Worm (Caenorhabditis elegans) whole organism, early embryonic: ENCODE data around the gene tni-3.

Source experiments
- B0310.2 ChIP-seq: sonication (generic microtip); optimal IDR thresholded peaks from 2 replicates; lab custom pipeline; 2016; ENCODE audit warnings: mild to moderate bottlenecking, missing genetic modification characterization, missing compliant biosample characterization
- F13C5.2 ChIP-seq: sonication (generic microtip); optimal IDR thresholded peaks from 2 replicates; lab custom pipeline; 2017; ENCODE audit warnings: mild to moderate bottlenecking, missing genetic modification characterization, inconsistent platforms, missing compliant biosample characterization
- ama-1 ChIP-seq: fragments of 150-350 bp; optimal IDR thresholded peaks from 2 replicates; lab custom pipeline; 2014
- ceh-13 ChIP-seq: fragments of 200-800 bp; sonication (Bioruptor generic); optimal IDR thresholded peaks from 2 replicates; lab custom pipeline; 2018; ENCODE audit warnings: mild to moderate bottlenecking, missing genetic modification characterization, missing compliant biosample characterization
- ceh-36 ChIP-seq: sonication (generic microtip); optimal IDR thresholded peaks from 2 replicates; lab custom pipeline; 2016; ENCODE audit warnings: missing genetic modification characterization, inconsistent platforms, missing compliant biosample characterization
- flt-1 ChIP-seq: fragments of 200-800 bp; sonication (Bioruptor generic); IDR thresholded peaks from 2 replicates; pipeline ENCODE4 v1.3.6; 2022; ENCODE audit warnings: missing genetic modification characterization, missing compliant biosample characterization
- hmg-4 ChIP-seq: fragments of 200-800 bp; sonication (Bioruptor generic); optimal IDR thresholded peaks from 2 replicates; lab custom pipeline; 2018; ENCODE audit warnings: mild to moderate bottlenecking, missing genetic modification characterization, missing compliant biosample characterization
- scrt-1 ChIP-seq: fragments of 200-800 bp; sonication (Bioruptor generic); IDR thresholded peaks from 2 replicates; pipeline ENCODE4 v1.3.6; 2022; ENCODE audit warnings: missing genetic modification characterization, missing compliant biosample characterization
- tbx-11 ChIP-seq: fragments of 200-800 bp; sonication (Bioruptor generic); IDR thresholded peaks from 2 replicates; pipeline ENCODE4 v1.3.6; 2022; ENCODE audit warnings: missing genetic modification characterization, missing compliant biosample characterization

DNA sequence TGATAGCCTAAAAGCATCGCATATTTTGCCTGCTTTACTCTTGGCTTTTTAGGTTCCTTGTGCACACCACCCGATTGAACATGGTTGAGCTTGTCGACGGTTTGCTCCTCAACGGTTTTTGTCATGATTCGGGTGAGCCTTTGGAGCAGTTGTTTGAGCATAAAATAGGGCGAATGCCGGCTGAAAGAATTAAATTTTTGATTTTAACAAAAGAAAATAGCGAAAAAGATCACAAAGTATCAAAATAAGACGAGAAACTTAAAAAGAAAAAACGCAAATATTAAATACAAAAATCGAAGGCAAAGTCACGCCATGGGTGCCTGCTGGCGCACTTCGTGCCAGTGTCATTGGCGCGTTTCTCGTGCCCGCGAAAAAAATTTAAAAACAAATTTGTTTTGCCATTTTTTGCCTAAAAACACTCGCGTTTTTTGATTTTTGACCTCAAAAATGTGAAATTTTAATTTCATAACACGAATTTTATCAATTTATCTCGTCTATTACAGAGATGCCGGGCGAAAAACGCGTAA is 40.0 kb downstream of the tni-3 start, which contains the start of the genes ctps-1 and pus-1:
- TF ChIP-seq ceh-13 (GFP tag; lab: Kevin White, UChicago) (no peak), flt-1 (GFP tag; lab: Robert Waterston, UW) (0 out of 2 replicates have a peak, but pooled peaks have one; percentile 18), F13C5.2 (no peak), B0310.2 (tag; lab: Kevin White, UChicago) (no peak), hmg-4 (no peak), ama-1 (lab: Kevin White, UChicago) (no peak), scrt-1 (no peak), ceh-36 (no peak), tbx-11 (GFP tag; lab: Robert Waterston, UW) (no peak)
